Worm (Caenorhabditis elegans): ENCODE data around the gene Y55B1AR.4.

Y55B1AR.4 gene

ce11 chrIII:620204-620718, 14.9 kb upstream of the Y55B1AR.4 start, which contains the start of gene T19C3.4:
Gene T19C3.4, minus strand, starts transcription at chrIII:620254.
- TF ChIP-seq ttx-3 (tag; optimal IDR thresholded peaks at IDR 0.05) (no peak), ceh-19 (GFP tag; optimal IDR thresholded peaks at IDR 0.05) (no peak), ceh-6 (GFP tag; optimal IDR thresholded peaks at IDR 0.05) (no peak), ceh-48 (tag; optimal IDR thresholded peaks at IDR 0.05) (no peak), ama-1 (optimal IDR thresholded peaks at IDR 0.05) (no peak)

- TF ChIP-seq K09A11.1 (tag; optimal IDR thresholded peaks at IDR 0.05; ENCODE audit: insufficient read depth): no peak
- TF ChIP-seq fkh-10 (GFP tag; optimal IDR thresholded peaks at IDR 0.05): no peak
- TF ChIP-seq pax-1 (tag; optimal IDR thresholded peaks at IDR 0.05): no peak
- no peak for TF ChIP-seq hlh-6 (tag; optimal IDR thresholded peaks at IDR 0.05)
- TF ChIP-seq lin-11 (tag; optimal IDR thresholded peaks at IDR 0.05): no peak
- no peak for TF ChIP-seq C08G9.2 (tag; optimal IDR thresholded peaks at IDR 0.05)
- no peak for TF ChIP-seq ztf-16 (tag; optimal IDR thresholded peaks at IDR 0.05)
- TF ChIP-seq pha-4 (tag; optimal IDR thresholded peaks at IDR 0.05): no peak
- no peak for TF ChIP-seq ceh-19 (GFP tag; optimal IDR thresholded peaks at IDR 0.05)
- TF ChIP-seq rnt-1 (tag; optimal IDR thresholded peaks at IDR 0.05): no peak
- TF ChIP-seq hlh-8 (tag; optimal IDR thresholded peaks at IDR 0.05): no peak
- TF ChIP-seq pha-2 (tag; optimal IDR thresholded peaks at IDR 0.05): no peak
- no peak for TF ChIP-seq ceh-22 (tag; optimal IDR thresholded peaks at IDR 0.05)
- no peak for TF ChIP-seq ceh-31 (tag; optimal IDR thresholded peaks at IDR 0.05)
- TF ChIP-seq tbx-2 (tag; optimal IDR thresholded peaks at IDR 0.05): no peak
These were observed 12.2 kb upstream of the Y55B1AR.4 start, which contains the start of gene T19C3.2 for ce11 chrIII:617467-617866. Gene T19C3.2, minus strand, starts transcription at chrIII:617567.

ce11 chrIII:614447-614846, 9.1 kb upstream of the Y55B1AR.4 start, which contains the start of gene T19C3.3:
Gene T19C3.3, minus strand, starts transcription at chrIII:614547.
- no peak for TF ChIP-seq ahr-1 (tag; optimal IDR thresholded peaks at IDR 0.05)
- no peak for TF ChIP-seq lin-11 (tag; optimal IDR thresholded peaks at IDR 0.05)
- no peak for TF ChIP-seq ama-1 (optimal IDR thresholded peaks at IDR 0.05)
- TF ChIP-seq Y22D7AL.16 (tag; optimal IDR thresholded peaks at IDR 0.05): no peak
- TF ChIP-seq unc-42 (tag; optimal IDR thresholded peaks at IDR 0.05): peak; percentile 10

- TF ChIP-seq ceh-22 (tag; optimal IDR thresholded peaks at IDR 0.05) (no peak), unc-42 (tag; optimal IDR thresholded peaks at IDR 0.05) (peak; percentile 77)
These were observed 7.4 kb upstream of the Y55B1AR.4 start for ce11 chrIII:612759-613158.

- TF ChIP-seq ceh-45 (GFP tag; IDR thresholded peaks at IDR 0.05) (no peak), unc-42 (tag; optimal IDR thresholded peaks at IDR 0.05) (peak; percentile 96)
These were observed 6.6 kb upstream of the Y55B1AR.4 start for ce11 chrIII:611900-612299.

- TF ChIP-seq ceh-2 (tag; optimal IDR thresholded peaks at IDR 0.05) (no peak), ets-4 (tag; optimal IDR thresholded peaks at IDR 0.05) (no peak), tbx-7 (tag; optimal IDR thresholded peaks at IDR 0.05) (no peak)
These were observed 4.2 kb upstream of the Y55B1AR.4 start, which contains the start of gene best-17 for ce11 chrIII:609549-609948. Gene best-17, minus strand, starts transcription at chrIII:609649.

ce11 chrIII:600316-600932, 4.9 kb downstream of the Y55B1AR.4 start, which contains the start of gene lec-6:
Gene lec-6, minus strand, starts transcription at chrIII:600366.
- TF ChIP-seq madf-2 (tag; optimal IDR thresholded peaks at IDR 0.05) (no peak), elt-2 (tag; optimal IDR thresholded peaks at IDR 0.05) (peak; percentile 55)
